Fruit fly (Drosophila melanogaster) whole organism, embryonic: ENCODE measurements around the gene yps.

Experiments
- ATbp ChIP-seq: fragments of 200-800 bp; sonication (Bioruptor generic); optimal IDR thresholded peaks from 2 replicates; lab custom pipeline; 2017; ENCODE audit warnings: missing biosample characterization, mild to moderate bottlenecking, missing genetic modification characterization, missing genetic modification reagents
- CG11247 ChIP-seq: fragments of 200-800 bp; sonication (Bioruptor generic); IDR thresholded peaks from 2 replicates; pipeline ENCODE4 v1.3.6; 2022; ENCODE audit warnings: missing biosample characterization, missing genetic modification characterization
- CG11696 ChIP-seq: fragments of 200-800 bp; sonication (Bioruptor generic); IDR thresholded peaks from 2 replicates; pipeline ENCODE4 v1.3.6; 2022; ENCODE audit warnings: missing biosample characterization, missing genetic modification characterization
- CG12219 ChIP-seq: fragments of 200-800 bp; sonication (Bioruptor generic); optimal IDR thresholded peaks from 3 replicates; lab custom pipeline; 2018; ENCODE audit warnings: missing biosample characterization, mild to moderate bottlenecking, missing genetic modification characterization
- CG1233 ChIP-seq: fragments of 200-800 bp; sonication (Bioruptor generic); optimal IDR thresholded peaks from 4 replicates; lab custom pipeline; 2018; ENCODE audit warnings: missing biosample characterization, mild to moderate bottlenecking, missing genetic modification characterization
- CG13296 ChIP-seq: fragments of 200-800 bp; sonication (Bioruptor generic); optimal IDR thresholded peaks from 3 replicates; lab custom pipeline; 2018; ENCODE audit warnings: missing biosample characterization, mild to moderate bottlenecking, missing genetic modification characterization
- CG17912 ChIP-seq: fragments of 200-800 bp; sonication (Bioruptor generic); optimal IDR thresholded peaks from 2 replicates; lab custom pipeline; 2018; ENCODE audit warnings: missing biosample characterization, mild to moderate bottlenecking, missing genetic modification characterization
- CG18011 ChIP-seq: fragments of 200-800 bp; sonication (Bioruptor generic); optimal IDR thresholded peaks from 2 replicates; lab custom pipeline; 2017; ENCODE audit warnings: missing biosample characterization, missing genetic modification characterization, mild to moderate bottlenecking, moderate library complexity, missing genotype
- CG18262 ChIP-seq: fragments of 200-800 bp; optimal IDR thresholded peaks from 3 replicates; lab custom pipeline; 2019; ENCODE audit warnings: missing biosample characterization, mild to moderate bottlenecking, missing genetic modification characterization, moderate library complexity
- CG2202 ChIP-seq: fragments of 200-800 bp; sonication (Bioruptor generic); optimal IDR thresholded peaks from 2 replicates; lab custom pipeline; 2018; ENCODE audit warnings: missing biosample characterization, mild to moderate bottlenecking, missing genetic modification characterization
- CG32767 ChIP-seq: fragments of 200-800 bp; sonication (Bioruptor generic); IDR thresholded peaks from 2 replicates; pipeline ENCODE4 v1.3.6; 2022; ENCODE audit warnings: missing biosample characterization, missing genetic modification characterization
- CG3281 ChIP-seq: fragments of 200-800 bp; sonication (Bioruptor generic); optimal IDR thresholded peaks from 3 replicates; lab custom pipeline; 2017; ENCODE audit warnings: missing biosample characterization, mild to moderate bottlenecking, missing genetic modification characterization
- CG42726 ChIP-seq: fragments of 200-800 bp; sonication (Bioruptor generic); IDR thresholded peaks from 2 replicates; pipeline ENCODE4 v1.3.6; 2022; ENCODE audit warnings: missing biosample characterization, missing genetic modification characterization; ENCODE audit not compliant: partially characterized antibody
- CG8765 ChIP-seq: fragments of 200-800 bp; sonication (Bioruptor generic); IDR thresholded peaks from 2 replicates; pipeline ENCODE4 v1.3.6; 2022; ENCODE audit warnings: missing biosample characterization, missing genetic modification characterization
- CG8944 ChIP-seq: fragments of 200-800 bp; sonication (Bioruptor generic); optimal IDR thresholded peaks from 3 replicates; lab custom pipeline; 2016; ENCODE audit warnings: missing biosample characterization, missing genetic modification characterization
- CG9437 ChIP-seq: fragments of 200-800 bp; sonication (Bioruptor generic); optimal IDR thresholded peaks from 2 replicates; lab custom pipeline; 2018; ENCODE audit warnings: missing biosample characterization, mild to moderate bottlenecking, missing genetic modification characterization
- CG9876 ChIP-seq: fragments of 200-800 bp; sonication (Bioruptor generic); optimal IDR thresholded peaks from 2 replicates; lab custom pipeline; 2016; ENCODE audit warnings: missing biosample characterization, missing genetic modification characterization
- Dek ChIP-seq: fragments of 200-800 bp; sonication (Bioruptor generic); optimal IDR thresholded peaks from 3 replicates; lab custom pipeline; 2019; ENCODE audit warnings: missing biosample characterization, mild to moderate bottlenecking, missing genetic modification characterization, moderate library complexity
- Dp ChIP-seq: fragments of 200-800 bp; sonication (Bioruptor generic); optimal IDR thresholded peaks from 2 replicates; lab custom pipeline; 2018; ENCODE audit warnings: missing biosample characterization, mild to moderate bottlenecking, missing genetic modification characterization, moderate library complexity
- HLH3B ChIP-seq: fragments of 200-800 bp; sonication (Bioruptor generic); IDR thresholded peaks from 2 replicates; pipeline ENCODE4 v1.3.6; 2022; ENCODE audit warnings: missing biosample characterization, missing genetic modification characterization
- Lpt ChIP-seq: fragments of >200 bp; optimal IDR thresholded peaks from 2 replicates; lab custom pipeline; 2018; ENCODE audit warnings: missing biosample characterization, missing genetic modification characterization
- Mes4 ChIP-seq: fragments of 200-800 bp; sonication (Bioruptor generic); optimal IDR thresholded peaks from 2 replicates; lab custom pipeline; 2016; ENCODE audit warnings: missing biosample characterization, missing genetic modification characterization
- Mrtf ChIP-seq: fragments of 200-800 bp; sonication (Bioruptor generic); IDR thresholded peaks from 3 replicates; pipeline ENCODE4 v1.3.6; 2022; ENCODE audit warnings: missing biosample characterization, missing genetic modification characterization
- Nf-YC ChIP-seq: fragments of 200-800 bp; optimal IDR thresholded peaks from 3 replicates; lab custom pipeline; 2019; ENCODE audit warnings: missing biosample characterization, mild to moderate bottlenecking, missing genetic modification characterization, moderate library complexity
- Pdp1 ChIP-seq, 2 experiments: fragments of 200-800 bp; sonication (Bioruptor generic); optimal IDR thresholded peaks; 3 replicates each; lab custom pipeline; 2016; ENCODE audit warnings: missing biosample characterization in 2 of 2, missing genetic modification characterization in 2 of 2, mild to moderate bottlenecking in 1 of 2, moderate library complexity in 1 of 2
- Scr ChIP-seq: fragments of 200-800 bp; sonication (Bioruptor generic); IDR thresholded peaks from 2 replicates; pipeline ENCODE4 v1.3.6; 2022; ENCODE audit warnings: missing biosample characterization, missing genetic modification characterization; ENCODE audit not compliant: partially characterized antibody
- Sox100B ChIP-seq: fragments of 200-800 bp; sonication (Bioruptor generic); optimal IDR thresholded peaks from 3 replicates; lab custom pipeline; 2018; ENCODE audit warnings: missing biosample characterization, mild to moderate bottlenecking, missing genetic modification characterization
- Sry-δ ChIP-seq: fragments of 200-800 bp; sonication (Bioruptor generic); optimal IDR thresholded peaks from 2 replicates; lab custom pipeline; 2016; ENCODE audit warnings: missing biosample characterization, missing genetic modification characterization
- abd-A ChIP-seq: fragments of 200-800 bp; sonication (Bioruptor generic); optimal IDR thresholded peaks from 3 replicates; lab custom pipeline; 2019; ENCODE audit warnings: missing biosample characterization, mild to moderate bottlenecking, missing genetic modification characterization, moderate library complexity
- ash1 ChIP-seq: fragments of 200-800 bp; sonication (Bioruptor generic); optimal IDR thresholded peaks from 2 replicates; lab custom pipeline; 2018; ENCODE audit warnings: missing biosample characterization, mild to moderate bottlenecking, missing genetic modification characterization
- cad ChIP-seq: fragments of >200 bp; optimal IDR thresholded peaks from 2 replicates; lab custom pipeline; 2017; ENCODE audit warnings: missing biosample characterization, missing genetic modification characterization
- cato ChIP-seq: fragments of 200-800 bp; sonication (Bioruptor generic); optimal IDR thresholded peaks from 2 replicates; lab custom pipeline; 2016; ENCODE audit warnings: missing biosample characterization, missing genetic modification characterization, borderline replicate concordance
- cg ChIP-seq: fragments of 200-800 bp; sonication (Bioruptor generic); optimal IDR thresholded peaks from 3 replicates; lab custom pipeline; 2019; ENCODE audit warnings: missing biosample characterization, mild to moderate bottlenecking, missing genetic modification characterization, moderate library complexity
- ems ChIP-seq: fragments of 200-800 bp; sonication (Bioruptor generic); optimal IDR thresholded peaks from 3 replicates; lab custom pipeline; 2016; ENCODE audit warnings: missing biosample characterization, missing genetic modification characterization
- eve ChIP-seq, 2 experiments: fragments of >200 bp; optimal IDR thresholded peaks; 2 replicates each; lab custom pipeline; 2017; ENCODE audit warnings: missing biosample characterization in 2 of 2, missing genetic modification characterization in 2 of 2
- ftz-f1 ChIP-seq: fragments of 200-800 bp; sonication (Bioruptor generic); optimal IDR thresholded peaks from 2 replicates; lab custom pipeline; 2016; ENCODE audit warnings: missing biosample characterization, missing genetic modification characterization
- gce ChIP-seq: fragments of 200-800 bp; sonication (Bioruptor generic); IDR thresholded peaks from 3 replicates; pipeline ENCODE4 v1.3.6; 2022; ENCODE audit warnings: missing biosample characterization, missing genetic modification characterization
- hkb ChIP-seq, 2 experiments: fragments of 200-800 bp in 1 of 2; fragments of >200 bp in 1 of 2; sonication (Bioruptor generic) in 1 of 2; IDR thresholded peaks in 1 of 2; optimal IDR thresholded peaks in 1 of 2; 2 replicates each; pipeline versions ENCODE4 v1.3.6 to Lab custom; 2017 to 2022; ENCODE audit warnings: missing biosample characterization in 1 of 2, missing genetic modification characterization in 1 of 2
- hth ChIP-seq: fragments of >200 bp; optimal IDR thresholded peaks from 2 replicates; lab custom pipeline; 2017; ENCODE audit warnings: inconsistent platforms
- jigr1 ChIP-seq: fragments of 200-800 bp; sonication (Bioruptor generic); IDR thresholded peaks from 3 replicates; pipeline ENCODE4 v1.3.6; 2022; ENCODE audit warnings: missing biosample characterization, missing genetic modification characterization
- kni ChIP-seq: fragments of 200-800 bp; sonication (Bioruptor generic); optimal IDR thresholded peaks from 3 replicates; lab custom pipeline; 2017; ENCODE audit warnings: mild to moderate bottlenecking, missing biosample characterization, missing genetic modification reagents, missing genetic modification characterization
- nerfin-2 ChIP-seq: fragments of 200-800 bp; sonication (Bioruptor generic); IDR thresholded peaks from 2 replicates; pipeline ENCODE4 v1.3.6; 2022; ENCODE audit warnings: missing biosample characterization, missing genetic modification characterization; ENCODE audit not compliant: partially characterized antibody
- org-1 ChIP-seq: fragments of 200-800 bp; sonication (Bioruptor generic); optimal IDR thresholded peaks from 2 replicates; lab custom pipeline; 2017; ENCODE audit warnings: missing biosample characterization, missing genetic modification characterization
- pho ChIP-seq: fragments of 200-800 bp; sonication (Bioruptor generic); optimal IDR thresholded peaks from 2 replicates; lab custom pipeline; 2016; ENCODE audit warnings: missing biosample characterization, missing genetic modification characterization
- prd ChIP-seq, 3 experiments: fragments of >200 bp in 2 of 3; fragments of 200-800 bp in 1 of 3; sonication (Bioruptor generic) in 1 of 3; optimal IDR thresholded peaks in 2 of 3; IDR thresholded peaks in 1 of 3; 2 replicates in 2 of 3; 3 replicates in 1 of 3; pipeline versions ENCODE4 v1.3.6 to Lab custom; 2017 to 2022; ENCODE audit warnings: missing biosample characterization in 1 of 3, missing genetic modification characterization in 1 of 3
- sens-2 ChIP-seq: fragments of 200-800 bp; sonication (Bioruptor generic); IDR thresholded peaks from 2 replicates; pipeline ENCODE4 v1.3.6; 2022; ENCODE audit warnings: missing biosample characterization, missing genetic modification characterization
- shn ChIP-seq: fragments of 200-800 bp; sonication (Bioruptor generic); optimal IDR thresholded peaks from 3 replicates; lab custom pipeline; 2016; ENCODE audit warnings: missing biosample characterization, missing genetic modification characterization
- sob ChIP-seq: fragments of 200-800 bp; sonication (Bioruptor generic); IDR thresholded peaks from 2 replicates; pipeline ENCODE4 v1.3.6; 2022; ENCODE audit warnings: missing biosample characterization, missing genetic modification characterization
- zen ChIP-seq: fragments of 200-800 bp; sonication (Bioruptor generic); optimal IDR thresholded peaks from 3 replicates; lab custom pipeline; 2018; ENCODE audit warnings: missing biosample characterization, mild to moderate bottlenecking, missing genetic modification characterization, moderate library complexity

The yps gene

dm6 chr3L:12090184-12090897 is 34.6 kb downstream of the yps start:
- TF ChIP-seq org-1 (GFP tag; lab: Kevin White, UChicago), result no peak
- TF ChIP-seq Mes4 (GFP tag; lab: Kevin White, UChicago), result no peak
- TF ChIP-seq CG11247, result no peak
- no peak for TF ChIP-seq CG13296 (GFP tag; lab: Kevin White, UChicago)
- no peak for TF ChIP-seq CG42726 (GFP tag; lab: Robert Waterston, UW)
- TF ChIP-seq CG1233, result no peak
- TF ChIP-seq shn, result no peak
- no peak for TF ChIP-seq ash1 (GFP tag; lab: Kevin White, UChicago)
- no peak for TF ChIP-seq CG2202 (tag; lab: Kevin White, UChicago)
- TF ChIP-seq sob (GFP tag; lab: Robert Waterston, UW), result no peak
- TF ChIP-seq CG17912 (GFP tag; lab: Kevin White, UChicago), result no peak
- TF ChIP-seq jigr1 (GFP tag; lab: Robert Waterston, UW), result no peak
- no peak for TF ChIP-seq Nf-YC (tag; lab: Kevin White, UChicago)
- no peak for TF ChIP-seq cato (GFP tag; lab: Kevin White, UChicago)
- no peak for TF ChIP-seq Dek (tag; lab: Kevin White, UChicago)
- peak; percentile 4 for TF ChIP-seq CG9437
- no peak for TF ChIP-seq prd (optimal IDR thresholded peaks at IDR 0.05; lab: Kevin White, UChicago)
- 0 out of 3 replicates have a peak, but pooled peaks have one; percentile 6 for TF ChIP-seq prd (GFP tag; IDR thresholded peaks at IDR 0.05; lab: Robert Waterston, UW)
- no peak for TF ChIP-seq CG11696 (GFP tag; lab: Robert Waterston, UW)
- no peak for TF ChIP-seq CG8944 (GFP tag; lab: Kevin White, UChicago)
- TF ChIP-seq ftz-f1 (GFP tag; lab: Kevin White, UChicago), result no peak
- no peak for TF ChIP-seq Sry-δ
- TF ChIP-seq zen (tag; lab: Kevin White, UChicago), result no peak
- TF ChIP-seq Mrtf (GFP tag; lab: Robert Waterston, UW), result no peak
- peak; percentile 94 for TF ChIP-seq CG18262 (tag; lab: Kevin White, UChicago)
- no peak for TF ChIP-seq CG8765 (GFP tag; lab: Robert Waterston, UW)
- peak in 1 of 2 experiments; percentile 47 for TF ChIP-seq eve (GFP tag; optimal IDR thresholded peaks at IDR 0.05; lab: Kevin White, UChicago)
- TF ChIP-seq pho (GFP tag; lab: Kevin White, UChicago), result no peak
- TF ChIP-seq ATbp (GFP tag; lab: Kevin White, UChicago), result no peak
- TF ChIP-seq abd-A (tag; lab: Kevin White, UChicago), result peak; percentile 48
- TF ChIP-seq Dp (GFP tag; lab: Kevin White, UChicago), result no peak
- no peak for TF ChIP-seq cad (GFP tag; lab: Kevin White, UChicago)
- no peak for TF ChIP-seq ems (GFP tag; lab: Kevin White, UChicago)
- no peak for TF ChIP-seq CG9876 (GFP tag; lab: Kevin White, UChicago)
- TF ChIP-seq sens-2, result no peak; the same call in 1 of the 2 replicates
- TF ChIP-seq CG18011 (GFP tag; lab: Kevin White, UChicago), result no peak
- TF ChIP-seq Scr (GFP tag; lab: Robert Waterston, UW), result no peak
- TF ChIP-seq CG3281 (GFP tag; lab: Kevin White, UChicago), result no peak
- TF ChIP-seq hth (lab: Kevin White, UChicago), result no peak
- no peak for TF ChIP-seq CG32767
- peak; percentile 31 for TF ChIP-seq Sox100B (GFP tag; lab: Kevin White, UChicago)
- TF ChIP-seq gce (GFP tag; lab: Robert Waterston, UW), result 0 out of 3 replicates have a peak, but pooled peaks have one; percentile 29
- no peak for TF ChIP-seq Lpt (GFP tag; lab: Kevin White, UChicago)
- peak in 1 of 2 experiments; percentile 23 for TF ChIP-seq Pdp1 (GFP tag; optimal IDR thresholded peaks at IDR 0.05; lab: Kevin White, UChicago)
- peak; percentile 75 for TF ChIP-seq cg (GFP tag; lab: Kevin White, UChicago)
- no peak for TF ChIP-seq HLH3B (GFP tag; lab: Robert Waterston, UW)
- TF ChIP-seq CG12219 (GFP tag; lab: Kevin White, UChicago), result no peak
- TF ChIP-seq hkb (optimal IDR thresholded peaks at IDR 0.05; lab: Kevin White, UChicago), result no peak
- TF ChIP-seq hkb (GFP tag; IDR thresholded peaks at IDR 0.05; lab: Robert Waterston, UW), result no peak
- TF ChIP-seq kni, result peak; percentile 76
- no peak for TF ChIP-seq nerfin-2 (GFP tag; lab: Robert Waterston, UW)
